Fruit fly (Drosophila melanogaster): ENCODE measurements around the gene CG13607.

Gene CG13607

dm6 chr3R:24151924-24152809 is 36.0 kb upstream of the CG13607 start, which contains the start of the genes p38a and CG6178 (continued):
- TF ChIP-seq hb (GFP tag; IDR thresholded peaks at IDR 0.05; ENCODE audit: partially characterized antibody) (no peak), Nf-YA (GFP tag; IDR thresholded peaks at IDR 0.05) (peak; percentile 94), kni (GFP tag; optimal IDR thresholded peaks at IDR 0.05) (no peak), ATbp (GFP tag; optimal IDR thresholded peaks at IDR 0.05) (peak; percentile 93), CG10321 (GFP tag; IDR thresholded peaks at IDR 0.05) (peak; percentile 77; the same call in 1 of the 2 replicates), CG7963 (GFP tag; IDR thresholded peaks at IDR 0.05; ENCODE audit: partially characterized antibody) (no peak), CG43689 (GFP tag; IDR thresholded peaks at IDR 0.05) (peak; percentile 92), CG10565 (GFP tag; optimal IDR thresholded peaks at IDR 0.05) (peak; percentile 45), CG1602 (GFP tag; optimal IDR thresholded peaks at IDR 0.05) (peak; percentile 93), bsh (GFP tag; optimal IDR thresholded peaks at IDR 0.05) (peak; percentile 94 to 97), CG6683 (GFP tag; optimal IDR thresholded peaks at IDR 0.05) (peak; percentile 95), CG8944 (GFP tag; optimal IDR thresholded peaks at IDR 0.05) (peak; percentile 36), CG3163 (GFP tag; optimal IDR thresholded peaks at IDR 0.05) (peak; percentile 14), CG8388 (GFP tag; optimal IDR thresholded peaks at IDR 0.05) (peak; percentile 97), zfh2 (GFP tag; optimal IDR thresholded peaks at IDR 0.05) (peak; percentile 86), CG9932 (GFP tag; IDR thresholded peaks at IDR 0.05) (peak; percentile 97), cwo (GFP tag; optimal IDR thresholded peaks at IDR 0.05) (peak; percentile 96), CG3281 (GFP tag; optimal IDR thresholded peaks at IDR 0.05) (peak; percentile 99), jumu (GFP tag; optimal IDR thresholded peaks at IDR 0.05) (peak; percentile 45), repo (GFP tag; optimal IDR thresholded peaks at IDR 0.05) (no peak), CG18011 (GFP tag; optimal IDR thresholded peaks at IDR 0.05) (peak; percentile 78), ab (GFP tag; optimal IDR thresholded peaks at IDR 0.05) (no peak), B-H2 (GFP tag; optimal IDR thresholded peaks at IDR 0.05) (peak; percentile 96), pnt (GFP tag; optimal IDR thresholded peaks at IDR 0.05) (peak; percentile 53), zen2 (GFP tag; IDR thresholded peaks at IDR 0.05; ENCODE audit: partially characterized antibody) (no peak), fru (optimal IDR thresholded peaks at IDR 0.05) (no peak), ro (GFP tag; IDR thresholded peaks at IDR 0.05) (peak; percentile 92), CG7372 (GFP tag; IDR thresholded peaks at IDR 0.05) (peak; percentile 96), CG13123 (GFP tag; optimal IDR thresholded peaks at IDR 0.05) (peak; percentile 80), fd64A (GFP tag; optimal IDR thresholded peaks at IDR 0.05) (peak; percentile 55), Sin3A (optimal IDR thresholded peaks at IDR 0.05) (peak; percentile 5), Spps (tag; optimal IDR thresholded peaks at IDR 0.05) (peak; percentile 92), CG3726 (GFP tag; IDR thresholded peaks at IDR 0.05) (peak; percentile 95), BtbVII (GFP tag; optimal IDR thresholded peaks at IDR 0.05) (peak; percentile 96), run (tag; optimal IDR thresholded peaks at IDR 0.05) (peak; percentile 96), fd96Cb (tag; optimal IDR thresholded peaks at IDR 0.05) (peak; percentile 98), CG7839 (tag; optimal IDR thresholded peaks at IDR 0.05) (peak; percentile 99), CG13296 (GFP tag; optimal IDR thresholded peaks at IDR 0.05) (peak; percentile 98), cas (GFP tag; IDR thresholded peaks at IDR 0.05) (peak; percentile 94), Mes4 (GFP tag; optimal IDR thresholded peaks at IDR 0.05) (peak; percentile 21), CG12942 (GFP tag; optimal IDR thresholded peaks at IDR 0.05) (peak; percentile 95), pum (GFP tag; optimal IDR thresholded peaks at IDR 0.05) (peak; percentile 35), Dll (GFP tag; IDR thresholded peaks at IDR 0.05; ENCODE audit: partially characterized antibody) (no peak), CG8478 (optimal IDR thresholded peaks at IDR 0.05) (no peak), Abd-B (GFP tag; optimal IDR thresholded peaks at IDR 0.05) (peak; percentile 99), CG13624 (GFP tag; optimal IDR thresholded peaks at IDR 0.05) (peak; percentile 56), pros (GFP tag; optimal IDR thresholded peaks at IDR 0.05) (no peak), dpn (GFP tag; optimal IDR thresholded peaks at IDR 0.05) (peak; percentile 51 to 94), mam (GFP tag; optimal IDR thresholded peaks at IDR 0.05) (peak; percentile 72)
